Worm (Caenorhabditis elegans): ENCODE measurements around the gene nrde-2.

ce11 chrII:10247154-10247553, 284 bp downstream of the nrde-2 start:
- TF ChIP-seq lag-1 (GFP tag; IDR thresholded peaks at IDR 0.05) (no peak), ztf-22 (GFP tag; optimal IDR thresholded peaks at IDR 0.05) (no peak)

Measured in whole organism, young adult.